Worm (Caenorhabditis elegans) whole organism, L4 larva: Measurements from ENCODE around the gene hmg-5.

Source experiments
- F37D6.2 ChIP-seq: sonication (generic microtip); optimal IDR thresholded peaks from 2 replicates; lab custom pipeline; 2016; ENCODE audit warnings: mild to moderate bottlenecking, missing genetic modification characterization, missing compliant biosample characterization
- R02D3.7 ChIP-seq: fragments of 150-350 bp; sonication (generic microtip); optimal IDR thresholded peaks from 3 replicates; lab custom pipeline; 2014; ENCODE audit warnings: missing biosample characterization, missing genetic modification characterization
- Y75B8A.6 ChIP-seq: fragments of 200-800 bp; sonication (Bioruptor generic); IDR thresholded peaks from 2 replicates; pipeline ENCODE4 v1.3.6; 2022; ENCODE audit warnings: missing genetic modification reagents, missing genetic modification characterization, missing compliant biosample characterization
- aha-1 ChIP-seq: fragments of 150-350 bp; peaks from one replicate; lab custom pipeline; 2014; ENCODE audit warnings: missing biosample characterization, missing genetic modification characterization
- aly-2 ChIP-seq: sonication (generic microtip); optimal IDR thresholded peaks from 2 replicates; lab custom pipeline; 2018; ENCODE audit warnings: missing biosample characterization, missing genetic modification characterization
- ceh-20 ChIP-seq: fragments of 200-800 bp; sonication (Bioruptor generic); IDR thresholded peaks from 2 replicates; pipeline ENCODE4 v1.3.6; 2022; ENCODE audit warnings: missing genetic modification reagents, missing genetic modification characterization, missing compliant biosample characterization
- ceh-44 ChIP-seq: fragments of 200-800 bp; sonication (Bioruptor generic); IDR thresholded peaks from 2 replicates; pipeline ENCODE4 v1.3.6; 2022; ENCODE audit warnings: missing genetic modification reagents, missing genetic modification characterization, missing compliant biosample characterization
- ceh-82 ChIP-seq: sonication (generic microtip); optimal IDR thresholded peaks from 2 replicates; lab custom pipeline; 2017; ENCODE audit warnings: missing biosample characterization, missing genetic modification characterization
- ces-1 ChIP-seq: fragments of 150-350 bp; sonication (generic microtip); optimal IDR thresholded peaks from 4 replicates; lab custom pipeline; 2014; ENCODE audit warnings: missing biosample characterization, missing genetic modification reagents, missing genetic modification characterization
- ctbp-1 ChIP-seq: fragments of 200-800 bp; sonication (Bioruptor generic); IDR thresholded peaks from 2 replicates; pipeline ENCODE4 v1.3.6; 2022; ENCODE audit warnings: missing genetic modification reagents, missing genetic modification characterization, missing compliant biosample characterization
- daf-12 ChIP-seq: fragments of 150-350 bp; optimal IDR thresholded peaks from 2 replicates; lab custom pipeline; 2014; ENCODE audit warnings: missing biosample characterization, missing genetic modification reagents, missing genetic modification characterization
- daf-16 ChIP-seq, 3 experiments: sonication (generic microtip); optimal IDR thresholded peaks; 2 replicates each; lab custom pipeline; 2016 to 2017; ENCODE audit warnings: missing genetic modification characterization in 3 of 3, missing genetic modification reagents in 3 of 3, mild to moderate bottlenecking in 2 of 3, missing compliant biosample characterization in 2 of 3, missing biosample characterization in 1 of 3, moderate library complexity in 1 of 3
- dmd-6 ChIP-seq: fragments of 200-800 bp; sonication (Bioruptor generic); IDR thresholded peaks from 2 replicates; pipeline ENCODE4 v1.3.6; 2022; ENCODE audit warnings: missing genetic modification reagents, missing genetic modification characterization, missing compliant biosample characterization
- dmd-8 ChIP-seq: fragments of 200-800 bp; sonication (Bioruptor generic); IDR thresholded peaks from 2 replicates; pipeline ENCODE4 v1.3.6; 2022; ENCODE audit warnings: missing genetic modification characterization, missing compliant biosample characterization
- dve-1 ChIP-seq: sonication (generic microtip); optimal IDR thresholded peaks from 2 replicates; lab custom pipeline; 2017; ENCODE audit warnings: antibody characterized with exemption, mild to moderate bottlenecking, missing genetic modification characterization, missing compliant biosample characterization; ENCODE audit not compliant: insufficient read depth
- egl-43 ChIP-seq: fragments of 200-800 bp; sonication (Bioruptor generic); IDR thresholded peaks from 2 replicates; pipeline ENCODE4 v1.3.6; 2022; ENCODE audit warnings: missing genetic modification reagents, missing genetic modification characterization, missing compliant biosample characterization
- gei-8 ChIP-seq: fragments of 200-800 bp; sonication (Bioruptor generic); optimal IDR thresholded peaks from 2 replicates; lab custom pipeline; 2018; ENCODE audit warnings: mild to moderate bottlenecking, missing genetic modification characterization, missing compliant biosample characterization
- hlh-11 ChIP-seq: fragments of 200-800 bp; sonication (Bioruptor generic); optimal IDR thresholded peaks from 2 replicates; lab custom pipeline; 2018; ENCODE audit warnings: mild to moderate bottlenecking, missing genetic modification characterization, missing compliant biosample characterization
- hmg-1.1 ChIP-seq: fragments of 200-800 bp; sonication (Bioruptor generic); IDR thresholded peaks from 2 replicates; pipeline ENCODE4 v1.3.6; 2022; ENCODE audit warnings: missing genetic modification reagents, missing genetic modification characterization, missing compliant biosample characterization
- lim-7 ChIP-seq: fragments of 200-800 bp; sonication (Bioruptor generic); IDR thresholded peaks from 2 replicates; pipeline ENCODE4 v1.3.6; 2022; ENCODE audit warnings: missing genetic modification characterization, missing compliant biosample characterization
- lin-38 ChIP-seq: fragments of 200-800 bp; sonication (Bioruptor generic); IDR thresholded peaks from 2 replicates; pipeline ENCODE4 v1.3.6; 2022; ENCODE audit warnings: missing genetic modification reagents, missing genetic modification characterization, missing compliant biosample characterization
- lir-3 ChIP-seq: sonication (generic microtip); optimal IDR thresholded peaks from 2 replicates; lab custom pipeline; 2016; ENCODE audit warnings: mild to moderate bottlenecking, missing genetic modification characterization, missing compliant biosample characterization
- madf-5 ChIP-seq, 2 experiments: fragments of 200-800 bp; sonication (Bioruptor generic); IDR thresholded peaks; 2 replicates each; pipeline ENCODE4 v1.3.6; 2022; ENCODE audit warnings: missing compliant biosample characterization in 2 of 2, missing genetic modification characterization in 2 of 2
- mxl-2 ChIP-seq: fragments of 200-800 bp; sonication (Bioruptor generic); conservative IDR thresholded peaks from 2 replicates; pipeline ENCODE4 v1.3.6; 2022; ENCODE audit warnings: missing genetic modification reagents, missing genetic modification characterization, missing compliant biosample characterization
- mxl-3 ChIP-seq: fragments of 200-800 bp; sonication (Bioruptor generic); optimal IDR thresholded peaks from 2 replicates; lab custom pipeline; 2018; ENCODE audit warnings: mild to moderate bottlenecking, missing genetic modification characterization, missing compliant biosample characterization
- nhr-10 ChIP-seq: fragments of 150-350 bp; optimal IDR thresholded peaks from 2 replicates; lab custom pipeline; 2014; ENCODE audit warnings: missing biosample characterization, missing genetic modification characterization
- nhr-11 ChIP-seq: fragments of 150-350 bp; optimal IDR thresholded peaks from 2 replicates; lab custom pipeline; 2014; ENCODE audit warnings: missing biosample characterization, missing genetic modification characterization
- nhr-111 ChIP-seq: fragments of 200-800 bp; sonication (Bioruptor generic); optimal IDR thresholded peaks from 2 replicates; lab custom pipeline; 2018; ENCODE audit warnings: mild to moderate bottlenecking, missing genetic modification characterization, missing compliant biosample characterization
- nhr-28 ChIP-seq: fragments of 150-350 bp; optimal IDR thresholded peaks from 2 replicates; lab custom pipeline; 2014; ENCODE audit warnings: missing biosample characterization, missing genetic modification characterization
- nhr-76 ChIP-seq: fragments of 150-350 bp; optimal IDR thresholded peaks from 2 replicates; lab custom pipeline; 2014; ENCODE audit warnings: missing biosample characterization, missing genetic modification characterization
- nhr-77 ChIP-seq: fragments of 150-350 bp; optimal IDR thresholded peaks from 2 replicates; lab custom pipeline; 2014; ENCODE audit warnings: missing biosample characterization, missing genetic modification characterization
- pha-4 ChIP-seq, 2 experiments: fragments of 150-350 bp in 1 of 2; fragments of 200-800 bp in 1 of 2; sonication (Bioruptor generic) in 1 of 2; IDR thresholded peaks in 1 of 2; optimal IDR thresholded peaks in 1 of 2; 2 replicates each; pipeline versions ENCODE4 v1.3.6 to Lab custom; 2014 to 2022; ENCODE audit warnings: missing genetic modification characterization in 2 of 2, missing genetic modification reagents in 2 of 2, missing biosample characterization in 1 of 2, missing compliant biosample characterization in 1 of 2
- pqm-1 ChIP-seq: sonication (generic microtip); optimal IDR thresholded peaks from 2 replicates; lab custom pipeline; 2017; ENCODE audit warnings: missing biosample characterization, missing genetic modification characterization
- rbr-2 ChIP-seq: sonication (generic microtip); optimal IDR thresholded peaks from 2 replicates; lab custom pipeline; 2016; ENCODE audit warnings: missing genotype, missing genetic modification characterization, missing compliant biosample characterization
- skn-1 ChIP-seq: fragments of 150-350 bp; optimal IDR thresholded peaks from 2 replicates; lab custom pipeline; 2014; ENCODE audit warnings: missing biosample characterization, missing genetic modification characterization
- tra-1 ChIP-seq: fragments of 200-800 bp; sonication (Bioruptor generic); IDR thresholded peaks from 2 replicates; pipeline ENCODE4 v1.3.6; 2022; ENCODE audit warnings: missing genetic modification reagents, missing genetic modification characterization, missing compliant biosample characterization
- unc-130 ChIP-seq: sonication (generic microtip); optimal IDR thresholded peaks from 2 replicates; lab custom pipeline; 2016; ENCODE audit warnings: missing genetic modification reagents, missing genetic modification characterization, missing compliant biosample characterization
- unc-62 ChIP-seq, 3 experiments: fragments of 150-350 bp in 1 of 3; sonication (generic microtip); optimal IDR thresholded peaks in 2 of 3; peaks in 1 of 3; 1 replicate in 1 of 3; 2 replicates in 2 of 3; lab custom pipeline; 2014 to 2017; ENCODE audit warnings: missing biosample characterization in 3 of 3, missing genetic modification characterization in 3 of 3, missing genetic modification reagents in 3 of 3, missing genotype in 1 of 3
- zip-11 ChIP-seq: fragments of 200-800 bp; sonication (Bioruptor generic); IDR thresholded peaks from 2 replicates; pipeline ENCODE4 v1.3.6; 2022; ENCODE audit warnings: missing genetic modification characterization, missing compliant biosample characterization
- zip-2 ChIP-seq: fragments of 150-350 bp; optimal IDR thresholded peaks from 2 replicates; lab custom pipeline; 2014; ENCODE audit warnings: missing biosample characterization, missing genetic modification characterization

The hmg-5 gene

ce11 chrIV:7679120-7679519 lies 33.1 kb upstream of the hmg-5 start:
- no peak for TF ChIP-seq R02D3.7 (tag; lab: Kevin White, UChicago)
- peak; percentile 72 for TF ChIP-seq nhr-28 (tag; lab: Kevin White, UChicago)
- TF ChIP-seq mxl-3 (GFP tag; lab: Kevin White, UChicago): no peak
- TF ChIP-seq Y75B8A.6: no peak
- TF ChIP-seq dmd-8 (GFP tag; lab: Robert Waterston, UW): no peak
- TF ChIP-seq ceh-82 (tag; lab: Kevin White, UChicago): no peak
- peak; percentile 60 for TF ChIP-seq dve-1 (tag; lab: Kevin White, UChicago)
- TF ChIP-seq madf-5 (GFP tag; IDR thresholded peaks at IDR 0.05; lab: Robert Waterston, UW): no peak
- TF ChIP-seq daf-16 (GFP tag; optimal IDR thresholded peaks at IDR 0.05; lab: Kevin White, UChicago): no peak
- peak; percentile 91 for TF ChIP-seq daf-16 (tag; optimal IDR thresholded peaks at IDR 0.05; lab: Kevin White, UChicago)
- TF ChIP-seq unc-130 (GFP tag; lab: Kevin White, UChicago): no peak
- TF ChIP-seq nhr-111 (GFP tag; lab: Kevin White, UChicago): no peak
- peak; percentile 28; the same call in 1 of the 2 replicates for TF ChIP-seq dmd-6
- TF ChIP-seq nhr-77 (tag; lab: Kevin White, UChicago): peak; percentile 40
- TF ChIP-seq aly-2: no peak
- TF ChIP-seq zip-2: no peak
- no peak for TF ChIP-seq lir-3 (tag; lab: Kevin White, UChicago)
- TF ChIP-seq pha-4 (GFP tag; IDR thresholded peaks at IDR 0.05; lab: Robert Waterston, UW): no peak
- TF ChIP-seq pha-4 (tag; optimal IDR thresholded peaks at IDR 0.05; lab: Kevin White, UChicago): no peak
- peak; percentile 67 for TF ChIP-seq hlh-11
- peak; percentile 85 for TF ChIP-seq pqm-1 (tag; lab: Kevin White, UChicago)

- TF ChIP-seq nhr-11 (tag; lab: Kevin White, UChicago) (no peak), ceh-44 (no peak)
- TF ChIP-seq, all 104 proteins: peak for 0
Measured at ce11 chrIV:7674874-7675273, 28.9 kb upstream of the hmg-5 start, which contains the start of gene itr-1. itr-1 (plus strand) TSS chrIV:7675174.

- no peak for TF ChIP-seq daf-12 (tag; lab: Kevin White, UChicago)
- TF ChIP-seq aha-1: peak; percentile 40
Measured at ce11 chrIV:7672872-7673271, 26.9 kb upstream of the hmg-5 start, which contains the start of gene C08G9.2. C08G9.2 (minus strand) TSS chrIV:7672972.

ce11 chrIV:7663006-7663405 lies 17.0 kb upstream of the hmg-5 start:
- TF ChIP-seq mxl-2 (GFP tag; lab: Robert Waterston, UW) (no peak), aha-1 (peak; percentile 97), lim-7 (no peak), tra-1 (GFP tag; lab: Robert Waterston, UW) (0 out of 2 replicates have a peak, but pooled peaks have one; percentile 27), egl-43 (GFP tag; lab: Robert Waterston, UW) (no peak), unc-62 (GFP tag; optimal IDR thresholded peaks at IDR 0.05 in 1 of 2; lab: Kevin White, UChicago) (peak in 1 of 2 experiments; percentile 82), unc-62 (tag; optimal IDR thresholded peaks at IDR 0.05; lab: Kevin White, UChicago) (no peak), rbr-2 (tag; lab: Kevin White, UChicago) (peak; percentile 36), nhr-10 (tag; lab: Kevin White, UChicago) (no peak), ctbp-1 (GFP tag; lab: Robert Waterston, UW) (0 out of 2 replicates have a peak, but pooled peaks have one; percentile 31), nhr-111 (GFP tag; lab: Kevin White, UChicago) (no peak), nhr-76 (no peak), hmg-1.1 (GFP tag; lab: Robert Waterston, UW) (peak; percentile 53), skn-1 (tag; lab: Kevin White, UChicago) (no peak), zip-11 (GFP tag; lab: Robert Waterston, UW) (no peak), lin-38 (GFP tag; lab: Robert Waterston, UW) (no peak), F37D6.2 (tag; lab: Kevin White, UChicago) (no peak), ces-1 (GFP tag; lab: Kevin White, UChicago) (no peak), ceh-20 (peak; percentile 38; the same call in 1 of the 2 replicates), Y75B8A.6 (no peak), hlh-11 (no peak), gei-8 (GFP tag; lab: Kevin White, UChicago) (no peak)
- TF ChIP-seq, all 104 proteins: peak for 7
